Worm (Caenorhabditis elegans) whole organism, L4 larva: ENCODE results near the gene idpp-6.

ENCODE experiments used
- R02D3.7 ChIP-seq: fragments of 150-350 bp; sonication (generic microtip); optimal IDR thresholded peaks from 3 replicates; lab custom pipeline; 2014; ENCODE audit warnings: missing biosample characterization, missing genetic modification characterization
- Y5F2A.4 ChIP-seq: fragments of 200-800 bp; sonication (Bioruptor generic); optimal IDR thresholded peaks from 2 replicates; lab custom pipeline; 2018; ENCODE audit warnings: mild to moderate bottlenecking, missing genetic modification characterization, missing compliant biosample characterization
- Y75B8A.6 ChIP-seq: fragments of 200-800 bp; sonication (Bioruptor generic); IDR thresholded peaks from 2 replicates; pipeline ENCODE4 v1.3.6; 2022; ENCODE audit warnings: missing genetic modification reagents, missing genetic modification characterization, missing compliant biosample characterization
- ZK337.2 ChIP-seq: fragments of 200-800 bp; sonication (Bioruptor generic); IDR thresholded peaks from 2 replicates; pipeline ENCODE4 v1.3.6; 2022; ENCODE audit warnings: missing genetic modification reagents, missing genetic modification characterization, missing compliant biosample characterization
- ZK546.5 ChIP-seq, 2 experiments: sonication (generic microtip); optimal IDR thresholded peaks; 2 replicates each; lab custom pipeline; 2017; ENCODE audit warnings: missing biosample characterization in 2 of 2, missing genetic modification characterization in 2 of 2
- aha-1 ChIP-seq: fragments of 150-350 bp; peaks from one replicate; lab custom pipeline; 2014; ENCODE audit warnings: missing biosample characterization, missing genetic modification characterization
- ceh-32 ChIP-seq: sonication (generic microtip); optimal IDR thresholded peaks from 2 replicates; lab custom pipeline; 2016; ENCODE audit warnings: mild to moderate bottlenecking, missing genetic modification characterization, missing compliant biosample characterization; ENCODE audit not compliant: poor library complexity
- ceh-62 ChIP-seq: sonication (generic microtip); optimal IDR thresholded peaks from 2 replicates; lab custom pipeline; 2017; ENCODE audit warnings: missing biosample characterization, missing genetic modification characterization
- ces-1 ChIP-seq: fragments of 150-350 bp; sonication (generic microtip); optimal IDR thresholded peaks from 4 replicates; lab custom pipeline; 2014; ENCODE audit warnings: missing biosample characterization, missing genetic modification reagents, missing genetic modification characterization
- cey-2 ChIP-seq: sonication (generic microtip); optimal IDR thresholded peaks from 3 replicates; lab custom pipeline; 2017; ENCODE audit warnings: missing genetic modification characterization, mild to moderate bottlenecking, missing compliant biosample characterization, antibody characterized with exemption, borderline replicate concordance; ENCODE audit not compliant: insufficient read depth
- ctbp-1 ChIP-seq: fragments of 200-800 bp; sonication (Bioruptor generic); IDR thresholded peaks from 2 replicates; pipeline ENCODE4 v1.3.6; 2022; ENCODE audit warnings: missing genetic modification reagents, missing genetic modification characterization, missing compliant biosample characterization
- daf-12 ChIP-seq: fragments of 150-350 bp; optimal IDR thresholded peaks from 2 replicates; lab custom pipeline; 2014; ENCODE audit warnings: missing biosample characterization, missing genetic modification reagents, missing genetic modification characterization
- daf-8 ChIP-seq: fragments of 200-800 bp; sonication (Bioruptor generic); IDR thresholded peaks from 2 replicates; pipeline ENCODE4 v1.3.6; 2022; ENCODE audit warnings: missing genetic modification characterization, missing compliant biosample characterization
- dmd-9 ChIP-seq: fragments of 200-800 bp; sonication (Bioruptor generic); IDR thresholded peaks from 2 replicates; pipeline ENCODE4 v1.3.6; 2022; ENCODE audit warnings: missing genetic modification reagents, missing genetic modification characterization, missing compliant biosample characterization
- dpl-1 ChIP-seq: fragments of 150-350 bp; optimal IDR thresholded peaks from 2 replicates; lab custom pipeline; 2014; ENCODE audit warnings: missing biosample characterization, missing genetic modification reagents, missing genetic modification characterization
- dve-1 ChIP-seq: sonication (generic microtip); optimal IDR thresholded peaks from 2 replicates; lab custom pipeline; 2017; ENCODE audit warnings: antibody characterized with exemption, mild to moderate bottlenecking, missing genetic modification characterization, missing compliant biosample characterization; ENCODE audit not compliant: insufficient read depth
- egl-43 ChIP-seq: fragments of 200-800 bp; sonication (Bioruptor generic); IDR thresholded peaks from 2 replicates; pipeline ENCODE4 v1.3.6; 2022; ENCODE audit warnings: missing genetic modification reagents, missing genetic modification characterization, missing compliant biosample characterization
- fkh-10 ChIP-seq: fragments of 150-350 bp; optimal IDR thresholded peaks from 2 replicates; lab custom pipeline; 2014; ENCODE audit warnings: missing biosample characterization, missing genetic modification reagents, missing genetic modification characterization
- hlh-11 ChIP-seq: fragments of 200-800 bp; sonication (Bioruptor generic); optimal IDR thresholded peaks from 2 replicates; lab custom pipeline; 2018; ENCODE audit warnings: mild to moderate bottlenecking, missing genetic modification characterization, missing compliant biosample characterization
- hlh-30 ChIP-seq: sonication (generic microtip); optimal IDR thresholded peaks from 2 replicates; lab custom pipeline; 2017; ENCODE audit warnings: antibody characterized with exemption, mild to moderate bottlenecking, missing genetic modification characterization, missing compliant biosample characterization; ENCODE audit not compliant: insufficient read depth
- lin-1 ChIP-seq: fragments of 200-800 bp; sonication (Bioruptor generic); IDR thresholded peaks from 2 replicates; pipeline ENCODE4 v1.3.6; 2022; ENCODE audit warnings: missing genetic modification reagents, missing genetic modification characterization, missing compliant biosample characterization
- lin-13 ChIP-seq: fragments of 150-350 bp; optimal IDR thresholded peaks from 2 replicates; lab custom pipeline; 2014; ENCODE audit warnings: missing biosample characterization, missing genetic modification reagents, missing genetic modification characterization
- lin-38 ChIP-seq: fragments of 200-800 bp; sonication (Bioruptor generic); IDR thresholded peaks from 2 replicates; pipeline ENCODE4 v1.3.6; 2022; ENCODE audit warnings: missing genetic modification reagents, missing genetic modification characterization, missing compliant biosample characterization
- lin-39 ChIP-seq: fragments of 150-350 bp; optimal IDR thresholded peaks from 2 replicates; lab custom pipeline; 2014; ENCODE audit warnings: missing biosample characterization, missing genetic modification reagents, missing genetic modification characterization
- lsy-2 ChIP-seq, 2 experiments: fragments of 150-350 bp in 1 of 2; sonication (generic microtip) in 1 of 2; optimal IDR thresholded peaks; 2 replicates each; lab custom pipeline; 2014 to 2017; ENCODE audit warnings: missing biosample characterization in 2 of 2, missing genetic modification characterization in 2 of 2
- madf-9 ChIP-seq: fragments of 200-800 bp; sonication (Bioruptor generic); conservative IDR thresholded peaks from 2 replicates; pipeline ENCODE4 v1.3.6; 2022; ENCODE audit warnings: missing genetic modification reagents, missing genetic modification characterization, missing compliant biosample characterization
- mdt-29 ChIP-seq: fragments of 200-800 bp; sonication (Bioruptor generic); IDR thresholded peaks from 2 replicates; pipeline ENCODE4 v1.3.6; 2022; ENCODE audit warnings: missing genetic modification reagents, missing genetic modification characterization, missing compliant biosample characterization
- mep-1 ChIP-seq: fragments of 150-350 bp; sonication (generic microtip); optimal IDR thresholded peaks from 3 replicates; lab custom pipeline; 2014; ENCODE audit warnings: missing biosample characterization, missing genetic modification characterization
- nhr-10 ChIP-seq: fragments of 150-350 bp; optimal IDR thresholded peaks from 2 replicates; lab custom pipeline; 2014; ENCODE audit warnings: missing biosample characterization, missing genetic modification characterization
- nhr-102 ChIP-seq: sonication (generic microtip); optimal IDR thresholded peaks from 2 replicates; lab custom pipeline; 2016; ENCODE audit warnings: mild to moderate bottlenecking, missing genetic modification characterization, moderate library complexity, missing compliant biosample characterization
- nhr-111 ChIP-seq: fragments of 200-800 bp; sonication (Bioruptor generic); optimal IDR thresholded peaks from 2 replicates; lab custom pipeline; 2018; ENCODE audit warnings: mild to moderate bottlenecking, missing genetic modification characterization, missing compliant biosample characterization
- nhr-237 ChIP-seq: sonication (generic microtip); optimal IDR thresholded peaks from 2 replicates; lab custom pipeline; 2017; ENCODE audit warnings: missing biosample characterization, missing genetic modification characterization
- nhr-41 ChIP-seq: fragments of 200-800 bp; sonication (Bioruptor generic); IDR thresholded peaks from 2 replicates; pipeline ENCODE4 v1.3.6; 2022; ENCODE audit warnings: missing genetic modification reagents, missing genetic modification characterization, missing compliant biosample characterization
- nhr-42 ChIP-seq: fragments of 200-800 bp; sonication (Bioruptor generic); IDR thresholded peaks from 2 replicates; pipeline ENCODE4 v1.3.6; 2022; ENCODE audit warnings: missing genetic modification characterization, missing compliant biosample characterization
- nhr-6 ChIP-seq: fragments of 150-350 bp; optimal IDR thresholded peaks from 2 replicates; lab custom pipeline; 2014; ENCODE audit warnings: missing biosample characterization, missing genetic modification characterization
- pha-4 ChIP-seq, 2 experiments: fragments of 150-350 bp in 1 of 2; fragments of 200-800 bp in 1 of 2; sonication (Bioruptor generic) in 1 of 2; IDR thresholded peaks in 1 of 2; optimal IDR thresholded peaks in 1 of 2; 2 replicates each; pipeline versions ENCODE4 v1.3.6 to Lab custom; 2014 to 2022; ENCODE audit warnings: missing genetic modification characterization in 2 of 2, missing genetic modification reagents in 2 of 2, missing biosample characterization in 1 of 2, missing compliant biosample characterization in 1 of 2
- php-3 ChIP-seq: fragments of 200-800 bp; sonication (Bioruptor generic); IDR thresholded peaks from 2 replicates; pipeline ENCODE4 v1.3.6; 2022; ENCODE audit warnings: missing genetic modification reagents, missing genetic modification characterization, missing compliant biosample characterization
- pqm-1 ChIP-seq: sonication (generic microtip); optimal IDR thresholded peaks from 2 replicates; lab custom pipeline; 2017; ENCODE audit warnings: missing biosample characterization, missing genetic modification characterization
- sdz-12 ChIP-seq: fragments of 200-800 bp; sonication (Bioruptor generic); optimal IDR thresholded peaks from 2 replicates; lab custom pipeline; 2018; ENCODE audit warnings: mild to moderate bottlenecking, missing genetic modification characterization, missing compliant biosample characterization
- skn-1 ChIP-seq: fragments of 150-350 bp; optimal IDR thresholded peaks from 2 replicates; lab custom pipeline; 2014; ENCODE audit warnings: missing biosample characterization, missing genetic modification characterization
- snpc-4 ChIP-seq: fragments of 150-350 bp; optimal IDR thresholded peaks from 2 replicates; lab custom pipeline; 2014; ENCODE audit warnings: missing biosample characterization, missing genetic modification characterization
- spr-1 ChIP-seq: sonication (generic microtip); optimal IDR thresholded peaks from 2 replicates; lab custom pipeline; 2016; ENCODE audit warnings: mild to moderate bottlenecking, missing genetic modification characterization, missing compliant biosample characterization
- tra-1 ChIP-seq: fragments of 200-800 bp; sonication (Bioruptor generic); IDR thresholded peaks from 2 replicates; pipeline ENCODE4 v1.3.6; 2022; ENCODE audit warnings: missing genetic modification reagents, missing genetic modification characterization, missing compliant biosample characterization
- unc-130 ChIP-seq: sonication (generic microtip); optimal IDR thresholded peaks from 2 replicates; lab custom pipeline; 2016; ENCODE audit warnings: missing genetic modification reagents, missing genetic modification characterization, missing compliant biosample characterization
- zfp-3 ChIP-seq: fragments of 200-800 bp; sonication (Bioruptor generic); conservative IDR thresholded peaks from 2 replicates; pipeline ENCODE4 v1.3.6; 2022; ENCODE audit warnings: missing genetic modification reagents, missing genetic modification characterization, missing compliant biosample characterization
- zip-2 ChIP-seq: fragments of 150-350 bp; optimal IDR thresholded peaks from 2 replicates; lab custom pipeline; 2014; ENCODE audit warnings: missing biosample characterization, missing genetic modification characterization
- ztf-11 ChIP-seq: fragments of 150-350 bp; optimal IDR thresholded peaks from 2 replicates; lab custom pipeline; 2014; ENCODE audit warnings: missing biosample characterization, missing genetic modification characterization
- ztf-7 ChIP-seq: fragments of 150-350 bp; optimal IDR thresholded peaks from 2 replicates; lab custom pipeline; 2014; ENCODE audit warnings: missing biosample characterization, missing genetic modification characterization

The idpp-6 gene

ce11 chrX:6749124-6749822, 33.7 kb upstream of the idpp-6 start (continued):
- peak; percentile 78; the same call in 1 of the 2 replicates for TF ChIP-seq zfp-3 (GFP tag; lab: Robert Waterston, UW)
- TF ChIP-seq daf-8, result no peak
- TF ChIP-seq Y75B8A.6 (GFP tag; lab: Robert Waterston, UW), result no peak
- TF ChIP-seq nhr-237, result no peak
- TF ChIP-seq nhr-10 (tag; lab: Kevin White, UChicago), result no peak
- peak; percentile 93 for TF ChIP-seq mdt-29
- peak; percentile 37 to 59 for TF ChIP-seq lsy-2 (tag; optimal IDR thresholded peaks at IDR 0.05; lab: Kevin White, UChicago)
- 0 out of 2 replicates have a peak, but pooled peaks have one; percentile 26 for TF ChIP-seq ZK337.2 (GFP tag; lab: Robert Waterston, UW)
- TF ChIP-seq snpc-4 (tag; lab: Kevin White, UChicago), result no peak
- peak; percentile 80 for TF ChIP-seq lin-1 (GFP tag; lab: Robert Waterston, UW)
- TF ChIP-seq nhr-102 (tag; lab: Kevin White, UChicago), result peak; percentile 93
- no peak for TF ChIP-seq egl-43 (GFP tag; lab: Robert Waterston, UW)
- TF ChIP-seq ztf-11 (tag; lab: Kevin White, UChicago), result no peak
- TF ChIP-seq mep-1 (tag; lab: Kevin White, UChicago), result peak; percentile 62
- TF ChIP-seq ZK546.5 (tag; optimal IDR thresholded peaks at IDR 0.05; lab: Kevin White, UChicago), result no peak
- TF ChIP-seq madf-9 (GFP tag; lab: Robert Waterston, UW), result peak; percentile 52; the same call in 1 of the 2 replicates
- no peak for TF ChIP-seq ctbp-1 (GFP tag; lab: Robert Waterston, UW)
- peak; percentile 66; the same call in 1 of the 2 replicates for TF ChIP-seq nhr-42 (GFP tag; lab: Robert Waterston, UW)
- no peak for TF ChIP-seq daf-12 (tag; lab: Kevin White, UChicago)
- TF ChIP-seq hlh-11, result peak; percentile 99
- TF ChIP-seq lin-39, result no peak
- no peak for TF ChIP-seq R02D3.7 (tag; lab: Kevin White, UChicago)
- no peak for TF ChIP-seq ceh-32 (tag; lab: Kevin White, UChicago)
- TF ChIP-seq pha-4 (GFP tag; IDR thresholded peaks at IDR 0.05; lab: Robert Waterston, UW), result peak; percentile 70
- TF ChIP-seq pha-4 (tag; optimal IDR thresholded peaks at IDR 0.05; lab: Kevin White, UChicago), result peak; percentile 37

ce11 chrX:6750145-6750544, 32.8 kb upstream of the idpp-6 start:
- TF ChIP-seq ztf-7, result peak; percentile 25
- no peak for TF ChIP-seq fkh-10 (GFP tag; lab: Kevin White, UChicago)
- TF ChIP-seq sdz-12 (GFP tag; lab: Kevin White, UChicago), result no peak
- peak; percentile 86 for TF ChIP-seq nhr-102 (tag; lab: Kevin White, UChicago)
- no peak for TF ChIP-seq Y5F2A.4 (GFP tag; lab: Kevin White, UChicago)
- TF ChIP-seq spr-1 (tag; lab: Kevin White, UChicago), result peak; percentile 51
- TF ChIP-seq zip-2 (tag; lab: Kevin White, UChicago), result peak; percentile 34
- no peak for TF ChIP-seq snpc-4 (tag; lab: Kevin White, UChicago)
- TF ChIP-seq aha-1, result peak; percentile 99
- TF ChIP-seq ceh-62 (tag; lab: Kevin White, UChicago), result no peak
- peak; percentile 67; the same call in 1 of the 2 replicates for TF ChIP-seq php-3 (GFP tag; lab: Robert Waterston, UW)
- TF ChIP-seq dve-1, result peak; percentile 92
- no peak for TF ChIP-seq nhr-111 (GFP tag; lab: Kevin White, UChicago)
- TF ChIP-seq lin-13, result peak; percentile 42
- peak; percentile 69 for TF ChIP-seq nhr-6 (tag; lab: Kevin White, UChicago)
- peak; percentile 31 for TF ChIP-seq pqm-1 (tag; lab: Kevin White, UChicago)
- TF ChIP-seq zfp-3 (GFP tag; lab: Robert Waterston, UW), result peak; percentile 20; the same call in 1 of the 2 replicates
- TF ChIP-seq skn-1 (tag; lab: Kevin White, UChicago), result no peak
- no peak for TF ChIP-seq unc-130 (GFP tag; lab: Kevin White, UChicago)
- peak; percentile 55 for TF ChIP-seq dpl-1 (GFP tag; lab: Kevin White, UChicago)
- 0 out of 2 replicates have a peak, but pooled peaks have one; percentile 21 for TF ChIP-seq nhr-41
- peak; percentile 89 for TF ChIP-seq tra-1
- no peak for TF ChIP-seq nhr-237
- peak; percentile 13 for TF ChIP-seq cey-2 (tag; lab: Kevin White, UChicago)
- no peak for TF ChIP-seq dmd-9 (GFP tag; lab: Robert Waterston, UW)
- peak; percentile 97 for TF ChIP-seq hlh-30
- TF ChIP-seq ces-1, result no peak
- TF ChIP-seq lin-38 (GFP tag; lab: Robert Waterston, UW), result peak; percentile 52
